Worm (Caenorhabditis elegans) whole organism, L3 larva: ENCODE data around the gene nhr-34.

Source experiments
- elt-1 ChIP-seq: fragments of 150-350 bp; optimal IDR thresholded peaks from 2 replicates; lab custom pipeline; 2014; ENCODE audit warnings: missing biosample characterization, missing genetic modification characterization
- hmg-11 ChIP-seq: sonication (generic microtip); optimal IDR thresholded peaks from 2 replicates; lab custom pipeline; 2016; ENCODE audit warnings: missing genetic modification characterization, missing compliant biosample characterization
- jun-1 ChIP-seq: fragments of 150-350 bp; optimal IDR thresholded peaks from 2 replicates; lab custom pipeline; 2014; ENCODE audit warnings: missing biosample characterization, missing genetic modification reagents, missing genetic modification characterization
- mdl-1 ChIP-seq: fragments of 150-350 bp; optimal IDR thresholded peaks from 2 replicates; lab custom pipeline; 2014; ENCODE audit warnings: missing biosample characterization, missing genetic modification characterization
- skn-1 ChIP-seq: fragments of 150-350 bp; optimal IDR thresholded peaks from 2 replicates; lab custom pipeline; 2014; ENCODE audit warnings: missing biosample characterization, missing genetic modification characterization
- ztf-11 ChIP-seq: fragments of 150-350 bp; optimal IDR thresholded peaks from 2 replicates; lab custom pipeline; 2014; ENCODE audit warnings: missing biosample characterization, missing genetic modification characterization

DNA sequence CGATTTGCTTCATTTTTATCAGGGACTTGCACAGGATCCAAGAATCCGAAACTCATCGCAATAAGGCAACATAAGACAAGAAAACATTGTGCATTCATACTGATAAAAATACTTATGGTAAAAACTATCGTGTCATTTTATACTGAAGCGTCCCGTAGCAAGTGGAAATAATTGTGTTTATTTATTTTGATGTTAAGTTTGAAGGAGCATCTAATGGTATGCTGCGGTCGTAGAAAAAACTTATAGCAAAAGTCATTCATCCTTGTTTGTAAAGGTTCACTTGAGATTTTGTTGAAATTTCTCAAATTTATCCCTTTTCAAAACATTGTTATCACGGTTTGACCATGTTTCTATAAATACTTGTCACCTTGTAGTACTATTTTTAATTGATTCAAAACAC is 50.5 kb downstream of the nhr-34 start, which contains the start of gene W09C2.10:
- TF ChIP-seq hmg-11 (tag; lab: Kevin White, UChicago) (no peak), jun-1 (tag; lab: Kevin White, UChicago) (no peak), ztf-11 (tag; lab: Kevin White, UChicago) (no peak), elt-1 (tag; lab: Kevin White, UChicago) (no peak), skn-1 (tag; lab: Kevin White, UChicago) (no peak), mdl-1 (no peak)
